Fruit fly (Drosophila melanogaster) whole organism, embryonic: Measurements from ENCODE around the gene nmdyn-D7.

ENCODE experiments used
- CG10147 ChIP-seq: fragments of 200-800 bp; sonication (Bioruptor generic); optimal IDR thresholded peaks from 2 replicates; lab custom pipeline; 2019; ENCODE audit warnings: missing biosample characterization, mild to moderate bottlenecking, missing genetic modification characterization, moderate library complexity
- CG10431 ChIP-seq: fragments of 200-800 bp; sonication (Bioruptor generic); optimal IDR thresholded peaks from 3 replicates; lab custom pipeline; 2018; ENCODE audit warnings: missing biosample characterization, mild to moderate bottlenecking, missing genetic modification characterization
- CG10959 ChIP-seq: fragments of 200-800 bp; sonication (Bioruptor generic); IDR thresholded peaks from 2 replicates; pipeline ENCODE4 v1.3.6; 2022; ENCODE audit warnings: missing biosample characterization, missing genetic modification characterization
- CG1233 ChIP-seq: fragments of 200-800 bp; sonication (Bioruptor generic); optimal IDR thresholded peaks from 4 replicates; lab custom pipeline; 2018; ENCODE audit warnings: missing biosample characterization, mild to moderate bottlenecking, missing genetic modification characterization
- CG12942 ChIP-seq: fragments of 200-800 bp; sonication (Bioruptor generic); optimal IDR thresholded peaks from 3 replicates; lab custom pipeline; 2016; ENCODE audit warnings: missing biosample characterization, missing genetic modification characterization
- CG13287 ChIP-seq: fragments of 200-800 bp; sonication (Bioruptor generic); IDR thresholded peaks from 2 replicates; pipeline ENCODE4 v1.3.6; 2022; ENCODE audit warnings: missing biosample characterization, missing genetic modification characterization; ENCODE audit not compliant: partially characterized antibody
- CG13296 ChIP-seq: fragments of 200-800 bp; sonication (Bioruptor generic); optimal IDR thresholded peaks from 3 replicates; lab custom pipeline; 2018; ENCODE audit warnings: missing biosample characterization, mild to moderate bottlenecking, missing genetic modification characterization
- CG15269 ChIP-seq: fragments of 200-800 bp; sonication (Bioruptor generic); optimal IDR thresholded peaks from 2 replicates; lab custom pipeline; 2018; ENCODE audit warnings: missing biosample characterization, mild to moderate bottlenecking, missing genetic modification characterization, moderate library complexity
- CG33213 ChIP-seq: fragments of 200-800 bp; sonication (Bioruptor generic); optimal IDR thresholded peaks from 3 replicates; lab custom pipeline; 2016; ENCODE audit warnings: missing biosample characterization, missing genetic modification characterization
- CG34422 ChIP-seq: fragments of 200-800 bp; sonication (Bioruptor generic); IDR thresholded peaks from 3 replicates; pipeline ENCODE4 v1.3.6; 2022; ENCODE audit warnings: missing biosample characterization, missing genetic modification characterization
- CG4404 ChIP-seq: fragments of 200-800 bp; sonication (Bioruptor generic); IDR thresholded peaks from 2 replicates; pipeline ENCODE4 v1.3.6; 2022; ENCODE audit warnings: missing biosample characterization, missing genetic modification characterization
- CG6683 ChIP-seq: fragments of 200-800 bp; sonication (Bioruptor generic); optimal IDR thresholded peaks from 2 replicates; lab custom pipeline; 2017; ENCODE audit warnings: missing biosample characterization, mild to moderate bottlenecking, missing genetic modification characterization, missing genetic modification reagents
- CG7839 ChIP-seq: fragments of 200-800 bp; sonication (Bioruptor generic); optimal IDR thresholded peaks from 3 replicates; lab custom pipeline; 2018; ENCODE audit warnings: missing biosample characterization, mild to moderate bottlenecking, missing genetic modification characterization, moderate library complexity
- CG7928 ChIP-seq: fragments of 200-800 bp; sonication (Bioruptor generic); optimal IDR thresholded peaks from 2 replicates; lab custom pipeline; 2017; ENCODE audit warnings: missing biosample characterization, mild to moderate bottlenecking, missing genetic modification characterization
- CG8089 ChIP-seq: fragments of 200-800 bp; sonication (Bioruptor generic); optimal IDR thresholded peaks from 3 replicates; lab custom pipeline; 2016; ENCODE audit warnings: missing biosample characterization, missing genetic modification characterization
- CG8359 ChIP-seq: fragments of 200-800 bp; sonication (Bioruptor generic); optimal IDR thresholded peaks from 2 replicates; lab custom pipeline; 2017; ENCODE audit warnings: missing biosample characterization, mild to moderate bottlenecking, missing genetic modification characterization, borderline replicate concordance
- E2f1 ChIP-seq: fragments of 200-800 bp; sonication (Bioruptor generic); IDR thresholded peaks from 2 replicates; pipeline ENCODE4 v1.3.6; 2022; ENCODE audit warnings: missing biosample characterization, missing genetic modification characterization
- Fer3 ChIP-seq: fragments of 200-800 bp; sonication (Bioruptor generic); optimal IDR thresholded peaks from 2 replicates; lab custom pipeline; 2018; ENCODE audit warnings: missing biosample characterization, mild to moderate bottlenecking, missing genetic modification characterization, moderate library complexity
- H2.0 ChIP-seq: fragments of 200-800 bp; sonication (Bioruptor generic); IDR thresholded peaks from 2 replicates; pipeline ENCODE4 v1.3.6; 2022; ENCODE audit warnings: missing biosample characterization, missing genetic modification characterization
- Hsf ChIP-seq: fragments of 200-800 bp; sonication (Bioruptor generic); optimal IDR thresholded peaks from 3 replicates; lab custom pipeline; 2016; ENCODE audit warnings: missing biosample characterization, missing genetic modification characterization
- Jarid2 ChIP-seq: fragments of 200-800 bp; sonication (Bioruptor generic); optimal IDR thresholded peaks from 3 replicates; lab custom pipeline; 2017; ENCODE audit warnings: mild to moderate bottlenecking, missing biosample characterization, missing genetic modification reagents, missing genetic modification characterization
- Kr ChIP-seq: fragments of 200-800 bp; sonication (Bioruptor generic); optimal IDR thresholded peaks from 2 replicates; lab custom pipeline; 2017; ENCODE audit warnings: missing biosample characterization, mild to moderate bottlenecking, missing genetic modification characterization
- Max ChIP-seq: fragments of 200-800 bp; sonication (Bioruptor generic); optimal IDR thresholded peaks from 2 replicates; lab custom pipeline; 2016; ENCODE audit warnings: missing biosample characterization, mild to moderate bottlenecking, missing genetic modification characterization
- Mrtf ChIP-seq: fragments of 200-800 bp; sonication (Bioruptor generic); IDR thresholded peaks from 3 replicates; pipeline ENCODE4 v1.3.6; 2022; ENCODE audit warnings: missing biosample characterization, missing genetic modification characterization
- NC2α ChIP-seq: fragments of 200-800 bp; sonication (Bioruptor generic); optimal IDR thresholded peaks from 2 replicates; lab custom pipeline; 2016; ENCODE audit warnings: missing biosample characterization, missing genetic modification characterization
- PHDP ChIP-seq: fragments of 200-800 bp; sonication (Bioruptor generic); optimal IDR thresholded peaks from 3 replicates; lab custom pipeline; 2018; ENCODE audit warnings: missing biosample characterization, mild to moderate bottlenecking, missing genetic modification characterization, moderate library complexity
- Sin3A ChIP-seq: fragments of >200 bp; optimal IDR thresholded peaks from 2 replicates; lab custom pipeline; 2018
- Sox100B ChIP-seq: fragments of 200-800 bp; sonication (Bioruptor generic); optimal IDR thresholded peaks from 3 replicates; lab custom pipeline; 2018; ENCODE audit warnings: missing biosample characterization, mild to moderate bottlenecking, missing genetic modification characterization
- Sox102F ChIP-seq: fragments of 200-800 bp; sonication (Bioruptor generic); optimal IDR thresholded peaks from 2 replicates; lab custom pipeline; 2018; ENCODE audit warnings: missing biosample characterization, mild to moderate bottlenecking, missing genetic modification characterization, moderate library complexity
- Xrp1 ChIP-seq: fragments of 200-800 bp; sonication (Bioruptor generic); IDR thresholded peaks from 2 replicates; pipeline ENCODE4 v1.3.6; 2022; ENCODE audit warnings: missing biosample characterization, missing genetic modification characterization
- ap ChIP-seq: fragments of 200-800 bp; sonication (Bioruptor generic); IDR thresholded peaks from 2 replicates; pipeline ENCODE4 v1.3.6; 2022; ENCODE audit warnings: missing biosample characterization, missing genetic modification characterization
- ash1 ChIP-seq: fragments of 200-800 bp; sonication (Bioruptor generic); optimal IDR thresholded peaks from 2 replicates; lab custom pipeline; 2018; ENCODE audit warnings: missing biosample characterization, mild to moderate bottlenecking, missing genetic modification characterization
- ci ChIP-seq: fragments of 200-800 bp; sonication (Bioruptor generic); IDR thresholded peaks from 3 replicates; pipeline ENCODE4 v1.3.6; 2022; ENCODE audit warnings: missing biosample characterization, missing genetic modification characterization
- gce ChIP-seq: fragments of 200-800 bp; sonication (Bioruptor generic); IDR thresholded peaks from 3 replicates; pipeline ENCODE4 v1.3.6; 2022; ENCODE audit warnings: missing biosample characterization, missing genetic modification characterization
- gem ChIP-seq: fragments of 200-800 bp; sonication (Bioruptor generic); optimal IDR thresholded peaks from 2 replicates; lab custom pipeline; 2019; ENCODE audit warnings: missing biosample characterization, mild to moderate bottlenecking, missing genetic modification characterization, moderate library complexity
- grau ChIP-seq: fragments of 200-800 bp; optimal IDR thresholded peaks from 3 replicates; lab custom pipeline; 2019; ENCODE audit warnings: missing biosample characterization, mild to moderate bottlenecking, missing genetic modification characterization, moderate library complexity
- gro ChIP-seq: fragments of 200-800 bp; sonication (Bioruptor generic); optimal IDR thresholded peaks from 2 replicates; lab custom pipeline; 2016; ENCODE audit warnings: missing biosample characterization, missing genetic modification characterization
- gsb ChIP-seq: fragments of 200-800 bp; sonication (Bioruptor generic); IDR thresholded peaks from 2 replicates; pipeline ENCODE4 v1.3.6; 2022; ENCODE audit warnings: missing biosample characterization, missing genetic modification characterization
- gsb-n ChIP-seq: fragments of 200-800 bp; sonication (Bioruptor generic); optimal IDR thresholded peaks from 3 replicates; lab custom pipeline; 2018; ENCODE audit warnings: missing biosample characterization, mild to moderate bottlenecking, missing genetic modification characterization
- hbn ChIP-seq: fragments of 200-800 bp; sonication (Bioruptor generic); IDR thresholded peaks from 2 replicates; pipeline ENCODE4 v1.3.6; 2022; ENCODE audit warnings: missing biosample characterization, missing genetic modification characterization; ENCODE audit not compliant: partially characterized antibody
- hth ChIP-seq: fragments of >200 bp; optimal IDR thresholded peaks from 2 replicates; lab custom pipeline; 2017; ENCODE audit warnings: inconsistent platforms
- knrl ChIP-seq: fragments of 200-800 bp; sonication (Bioruptor generic); IDR thresholded peaks from 3 replicates; pipeline ENCODE4 v1.3.6; 2022; ENCODE audit warnings: missing biosample characterization, missing genetic modification characterization; ENCODE audit not compliant: partially characterized antibody
- luna ChIP-seq: fragments of 200-800 bp; sonication (Bioruptor generic); optimal IDR thresholded peaks from 2 replicates; lab custom pipeline; 2016; ENCODE audit warnings: missing biosample characterization, missing genetic modification characterization
- nmo ChIP-seq: fragments of 200-800 bp; sonication (Bioruptor generic); optimal IDR thresholded peaks from 2 replicates; lab custom pipeline; 2018; ENCODE audit warnings: missing biosample characterization, mild to moderate bottlenecking, missing genetic modification characterization, moderate library complexity
- pb ChIP-seq: fragments of 200-800 bp; sonication (Bioruptor generic); optimal IDR thresholded peaks from 3 replicates; lab custom pipeline; 2016; ENCODE audit warnings: missing biosample characterization, missing genetic modification characterization
- pho ChIP-seq: fragments of 200-800 bp; sonication (Bioruptor generic); optimal IDR thresholded peaks from 2 replicates; lab custom pipeline; 2016; ENCODE audit warnings: missing biosample characterization, missing genetic modification characterization
- pum ChIP-seq: fragments of 200-800 bp; sonication (Bioruptor generic); optimal IDR thresholded peaks from 2 replicates; lab custom pipeline; 2016; ENCODE audit warnings: missing biosample characterization, missing genetic modification characterization
- sd ChIP-seq: fragments of 200-800 bp; sonication (Bioruptor generic); optimal IDR thresholded peaks from 3 replicates; lab custom pipeline; 2018; ENCODE audit warnings: missing biosample characterization, mild to moderate bottlenecking, missing genetic modification characterization, moderate library complexity
- sens-2 ChIP-seq: fragments of 200-800 bp; sonication (Bioruptor generic); IDR thresholded peaks from 2 replicates; pipeline ENCODE4 v1.3.6; 2022; ENCODE audit warnings: missing biosample characterization, missing genetic modification characterization
- sug ChIP-seq: fragments of 200-800 bp; optimal IDR thresholded peaks from 2 replicates; lab custom pipeline; 2019; ENCODE audit warnings: missing biosample characterization, mild to moderate bottlenecking, missing genetic modification characterization, moderate library complexity
- tna ChIP-seq: fragments of 200-800 bp; sonication (Bioruptor generic); IDR thresholded peaks from 2 replicates; pipeline ENCODE4 v1.3.6; 2022; ENCODE audit warnings: missing biosample characterization, missing genetic modification characterization; ENCODE audit not compliant: partially characterized antibody
- trem ChIP-seq: fragments of 200-800 bp; optimal IDR thresholded peaks from 3 replicates; lab custom pipeline; 2019; ENCODE audit warnings: missing biosample characterization, mild to moderate bottlenecking, missing genetic modification characterization, moderate library complexity
- wor ChIP-seq: fragments of 200-800 bp; sonication (Bioruptor generic); IDR thresholded peaks from 2 replicates; pipeline ENCODE4 v1.3.6; 2022; ENCODE audit warnings: missing biosample characterization, missing genetic modification characterization

The nmdyn-D7 gene

DNA sequence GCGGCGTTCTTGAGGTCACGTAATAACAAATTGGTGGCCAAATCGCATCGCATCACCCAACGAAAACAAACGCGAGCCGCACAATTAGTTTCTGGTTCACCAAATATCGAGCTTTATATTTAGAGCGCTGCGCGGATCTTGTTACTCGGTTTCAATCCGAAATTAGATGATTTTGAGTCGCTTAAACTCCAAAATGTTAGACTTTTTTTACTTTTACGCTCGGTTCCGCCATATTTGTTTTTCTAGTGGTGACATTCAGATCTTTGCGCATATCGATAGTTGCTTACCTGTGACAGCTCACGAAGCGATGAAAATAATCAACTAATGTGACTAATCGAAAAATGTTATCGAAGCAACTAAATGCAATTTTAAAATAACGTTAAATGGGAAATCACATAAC, 42.4 kb upstream of the nmdyn-D7 start, which contains the start of gene Scm (continued):
- TF ChIP-seq CG15269 (tag; lab: Kevin White, UChicago): no peak
- no peak for TF ChIP-seq Sox102F
- no peak for TF ChIP-seq hth (lab: Kevin White, UChicago)
- TF ChIP-seq CG10959 (GFP tag; lab: Robert Waterston, UW): no peak
- TF ChIP-seq Jarid2 (GFP tag; lab: Kevin White, UChicago): no peak
- TF ChIP-seq pb (GFP tag; lab: Kevin White, UChicago): no peak
- no peak for TF ChIP-seq CG12942 (GFP tag; lab: Kevin White, UChicago)
- peak; percentile 25 for TF ChIP-seq PHDP
- peak; percentile 92 for TF ChIP-seq hbn
- no peak for TF ChIP-seq CG10431 (GFP tag; lab: Kevin White, UChicago)
- TF ChIP-seq CG7928 (GFP tag; lab: Kevin White, UChicago): no peak
- TF ChIP-seq CG13296 (GFP tag; lab: Kevin White, UChicago): no peak
- no peak for TF ChIP-seq NC2α
- peak; percentile 89 for TF ChIP-seq tna (GFP tag; lab: Robert Waterston, UW)
- TF ChIP-seq Hsf: no peak
- peak; percentile 26 for TF ChIP-seq sug (tag; lab: Kevin White, UChicago)
- no peak for TF ChIP-seq CG34422
- TF ChIP-seq gsb (GFP tag; lab: Robert Waterston, UW): no peak
- TF ChIP-seq CG7839 (tag; lab: Kevin White, UChicago): no peak
- TF ChIP-seq Xrp1 (GFP tag; lab: Robert Waterston, UW): no peak
- TF ChIP-seq sens-2 (GFP tag; lab: Robert Waterston, UW): no peak
- no peak for TF ChIP-seq CG8089 (GFP tag; lab: Kevin White, UChicago)
- TF ChIP-seq knrl: peak; percentile 88
- peak; percentile 97 for TF ChIP-seq CG13287
- no peak for TF ChIP-seq gem (tag; lab: Kevin White, UChicago)
- no peak for TF ChIP-seq ash1
- no peak for TF ChIP-seq Mrtf (GFP tag; lab: Robert Waterston, UW)
- no peak for TF ChIP-seq grau (tag; lab: Kevin White, UChicago)
- peak; percentile 54 for TF ChIP-seq nmo (GFP tag; lab: Kevin White, UChicago)
- no peak for TF ChIP-seq luna (GFP tag; lab: Kevin White, UChicago)
- TF ChIP-seq Fer3: no peak
- TF ChIP-seq wor (GFP tag; lab: Robert Waterston, UW): no peak
- no peak for TF ChIP-seq CG1233 (GFP tag; lab: Kevin White, UChicago)
- no peak for TF ChIP-seq H2.0 (GFP tag; lab: Robert Waterston, UW)
- TF ChIP-seq E2f1 (GFP tag; lab: Robert Waterston, UW): no peak
- TF ChIP-seq sd (tag; lab: Kevin White, UChicago): no peak
- no peak for TF ChIP-seq CG10147
- TF ChIP-seq trem: peak; percentile 72
- TF ChIP-seq gce (GFP tag; lab: Robert Waterston, UW): no peak
- TF ChIP-seq ap (GFP tag; lab: Robert Waterston, UW): no peak
- no peak for TF ChIP-seq Kr
- TF ChIP-seq Max (GFP tag; lab: Kevin White, UChicago): no peak
- no peak for TF ChIP-seq pho (GFP tag; lab: Kevin White, UChicago)
- TF ChIP-seq CG6683 (GFP tag; lab: Kevin White, UChicago): no peak
- TF ChIP-seq Sox100B (GFP tag; lab: Kevin White, UChicago): no peak
- TF ChIP-seq CG33213 (GFP tag; lab: Kevin White, UChicago): no peak
- TF ChIP-seq Sin3A (lab: Kevin White, UChicago): peak; percentile 15
- TF ChIP-seq gro (GFP tag; lab: Kevin White, UChicago): peak; percentile 19
- no peak for TF ChIP-seq ci (GFP tag; lab: Robert Waterston, UW)
- no peak for TF ChIP-seq CG4404 (GFP tag; lab: Robert Waterston, UW)
- TF ChIP-seq CG8359: no peak
- TF ChIP-seq pum (GFP tag; lab: Kevin White, UChicago): no peak
- TF ChIP-seq gsb-n (tag; lab: Kevin White, UChicago): peak; percentile 46
